Worm (Caenorhabditis elegans) whole organism, young adult: ENCODE measurements around the gene lpin-1.

ENCODE experiments used
- B0035.1 ChIP-seq: sonication (generic microtip); optimal IDR thresholded peaks from 2 replicates; lab custom pipeline; 2016; ENCODE audit warnings: missing genetic modification characterization, mild to moderate bottlenecking, missing compliant biosample characterization, missing genotype, missing genetic modification reagents
- C06A6.2 ChIP-seq: fragments of 200-800 bp; sonication (Bioruptor generic); conservative IDR thresholded peaks from 2 replicates; pipeline ENCODE4 v1.3.6; 2022; ENCODE audit warnings: missing genetic modification characterization, missing compliant biosample characterization
- D2030.7 ChIP-seq: fragments of 200-800 bp; sonication (Bioruptor generic); IDR thresholded peaks from 2 replicates; pipeline ENCODE4 v1.3.6; 2022; ENCODE audit warnings: missing genetic modification reagents, missing genetic modification characterization, missing compliant biosample characterization
- F23B12.7 ChIP-seq: sonication (generic microtip); optimal IDR thresholded peaks from 2 replicates; lab custom pipeline; 2017; ENCODE audit warnings: missing genetic modification characterization, mild to moderate bottlenecking, missing compliant biosample characterization, antibody characterized with exemption, moderate library complexity; ENCODE audit not compliant: insufficient read depth
- F52B5.7 ChIP-seq: sonication (generic microtip); optimal IDR thresholded peaks from 2 replicates; lab custom pipeline; 2016; ENCODE audit warnings: mild to moderate bottlenecking, missing genetic modification characterization, missing compliant biosample characterization
- K11D2.4 ChIP-seq: fragments of 200-800 bp; sonication (Bioruptor generic); IDR thresholded peaks from 2 replicates; pipeline ENCODE4 v1.3.6; 2022; ENCODE audit warnings: missing genetic modification reagents, missing genetic modification characterization, missing compliant biosample characterization
- Y53G8AR.9 ChIP-seq: fragments of 200-800 bp; sonication (Bioruptor generic); conservative IDR thresholded peaks from 2 replicates; pipeline ENCODE4 v1.3.6; 2022; ENCODE audit warnings: missing genetic modification reagents, missing genetic modification characterization, missing compliant biosample characterization
- Y56A3A.18 ChIP-seq: fragments of 200-800 bp; sonication (Bioruptor generic); IDR thresholded peaks from 2 replicates; pipeline ENCODE4 v1.3.6; 2022; ENCODE audit warnings: missing genetic modification reagents, missing genetic modification characterization, missing compliant biosample characterization
- ZK185.1 ChIP-seq: sonication (generic microtip); optimal IDR thresholded peaks from 2 replicates; lab custom pipeline; 2016; ENCODE audit warnings: mild to moderate bottlenecking, missing genetic modification characterization, missing compliant biosample characterization; ENCODE audit not compliant: poor library complexity, severe bottlenecking
- aptf-2 ChIP-seq: fragments of 200-800 bp; sonication (Bioruptor generic); conservative IDR thresholded peaks from 2 replicates; pipeline ENCODE4 v1.3.6; 2022; ENCODE audit warnings: missing genetic modification reagents, missing genetic modification characterization, missing compliant biosample characterization
- atf-7 ChIP-seq: sonication (generic microtip); optimal IDR thresholded peaks from 2 replicates; lab custom pipeline; 2017; ENCODE audit warnings: mild to moderate bottlenecking, missing genetic modification characterization, missing compliant biosample characterization
- athp-1 ChIP-seq: sonication (generic microtip); optimal IDR thresholded peaks from 2 replicates; lab custom pipeline; 2017; ENCODE audit warnings: mild to moderate bottlenecking, missing genetic modification characterization, missing compliant biosample characterization
- attf-3 ChIP-seq: fragments of 200-800 bp; sonication (Bioruptor generic); conservative IDR thresholded peaks from 2 replicates; pipeline ENCODE4 v1.3.6; 2022; ENCODE audit warnings: missing genetic modification reagents, missing genetic modification characterization, missing compliant biosample characterization
- cebp-2 ChIP-seq: fragments of 200-800 bp; sonication (Bioruptor generic); IDR thresholded peaks from 2 replicates; pipeline ENCODE4 v1.3.6; 2022; ENCODE audit warnings: missing genetic modification characterization, missing compliant biosample characterization
- ceh-100 ChIP-seq: fragments of 200-800 bp; sonication (Bioruptor generic); IDR thresholded peaks from 2 replicates; pipeline ENCODE4 v1.3.6; 2022; ENCODE audit warnings: missing genetic modification reagents, missing genetic modification characterization, missing compliant biosample characterization
- ceh-40 ChIP-seq: fragments of 200-800 bp; sonication (Bioruptor generic); IDR thresholded peaks from 2 replicates; pipeline ENCODE4 v1.3.6; 2022; ENCODE audit warnings: missing genetic modification characterization, missing compliant biosample characterization
- dox-1 ChIP-seq: fragments of 200-800 bp; sonication (Bioruptor generic); IDR thresholded peaks from 2 replicates; pipeline ENCODE4 v1.3.6; 2022; ENCODE audit warnings: missing genetic modification reagents, missing genetic modification characterization, missing compliant biosample characterization
- dpl-1 ChIP-seq: fragments of 150-350 bp; optimal IDR thresholded peaks from 2 replicates; lab custom pipeline; 2014; ENCODE audit warnings: missing biosample characterization, missing genetic modification reagents, missing genetic modification characterization
- efl-1 ChIP-seq: fragments of 150-350 bp; optimal IDR thresholded peaks from 2 replicates; lab custom pipeline; 2014; ENCODE audit warnings: missing biosample characterization, missing genetic modification reagents, missing genetic modification characterization
- egrh-3 ChIP-seq: fragments of 200-800 bp; sonication (Bioruptor generic); IDR thresholded peaks from 2 replicates; pipeline ENCODE4 v1.3.6; 2022; ENCODE audit warnings: missing genetic modification reagents, missing genetic modification characterization, missing compliant biosample characterization
- ets-4 ChIP-seq: fragments of 200-800 bp; sonication (Bioruptor generic); optimal IDR thresholded peaks from 2 replicates; lab custom pipeline; 2018; ENCODE audit warnings: mild to moderate bottlenecking, missing genetic modification characterization, missing compliant biosample characterization
- gei-17 ChIP-seq: fragments of 200-800 bp; sonication (Bioruptor generic); optimal IDR thresholded peaks from 2 replicates; lab custom pipeline; 2018; ENCODE audit warnings: mild to moderate bottlenecking, missing genetic modification characterization, missing compliant biosample characterization
- hmg-1.2 ChIP-seq: fragments of 200-800 bp; sonication (Bioruptor generic); IDR thresholded peaks from 2 replicates; pipeline ENCODE4 v1.3.6; 2022; ENCODE audit warnings: missing genetic modification reagents, missing genetic modification characterization, missing compliant biosample characterization
- let-526 ChIP-seq: fragments of 200-800 bp; sonication (Bioruptor generic); IDR thresholded peaks from 2 replicates; pipeline ENCODE4 v1.3.6; 2022; ENCODE audit warnings: missing genetic modification reagents, missing genetic modification characterization, missing compliant biosample characterization
- let-607 ChIP-seq, 2 experiments: fragments of 200-800 bp in 1 of 2; sonication (Bioruptor generic) in 1 of 2; sonication (generic microtip) in 1 of 2; optimal IDR thresholded peaks; 2 replicates each; lab custom pipeline; 2016 to 2018; ENCODE audit warnings: mild to moderate bottlenecking in 2 of 2, missing compliant biosample characterization in 2 of 2, missing genetic modification characterization in 2 of 2, moderate library complexity in 2 of 2, missing genotype in 1 of 2
- lin-40 ChIP-seq: sonication (generic microtip); optimal IDR thresholded peaks from 2 replicates; lab custom pipeline; 2016; ENCODE audit warnings: missing genetic modification characterization, mild to moderate bottlenecking, missing compliant biosample characterization, missing genotype, missing genetic modification reagents
- lsl-1 ChIP-seq: fragments of 200-800 bp; sonication (Bioruptor generic); optimal IDR thresholded peaks from 2 replicates; lab custom pipeline; 2018; ENCODE audit warnings: mild to moderate bottlenecking, missing genetic modification characterization, moderate library complexity, missing compliant biosample characterization
- madf-10 ChIP-seq: sonication (generic microtip); optimal IDR thresholded peaks from 2 replicates; lab custom pipeline; 2016; ENCODE audit warnings: mild to moderate bottlenecking, missing genetic modification characterization, missing compliant biosample characterization
- madf-3 ChIP-seq: fragments of 200-800 bp; sonication (Bioruptor generic); IDR thresholded peaks from 2 replicates; pipeline ENCODE4 v1.3.6; 2022; ENCODE audit warnings: missing genetic modification reagents, missing genetic modification characterization, missing compliant biosample characterization
- madf-6 ChIP-seq: fragments of 200-800 bp; sonication (Bioruptor generic); IDR thresholded peaks from 2 replicates; pipeline ENCODE4 v1.3.6; 2022; ENCODE audit warnings: missing genetic modification reagents, missing genetic modification characterization, missing compliant biosample characterization
- madf-8 ChIP-seq: fragments of 200-800 bp; sonication (Bioruptor generic); conservative IDR thresholded peaks from 2 replicates; pipeline ENCODE4 v1.3.6; 2022; ENCODE audit warnings: missing genetic modification reagents, missing genetic modification characterization, missing compliant biosample characterization
- mxl-1 ChIP-seq: sonication (generic microtip); optimal IDR thresholded peaks from 2 replicates; lab custom pipeline; 2016; ENCODE audit warnings: missing genetic modification characterization, missing compliant biosample characterization
- nfyb-1 ChIP-seq: fragments of 200-800 bp; sonication (Bioruptor generic); IDR thresholded peaks from 2 replicates; pipeline ENCODE4 v1.3.6; 2022; ENCODE audit warnings: missing genetic modification reagents, missing genetic modification characterization, missing compliant biosample characterization
- nhr-27 ChIP-seq: fragments of 200-800 bp; sonication (Bioruptor generic); optimal IDR thresholded peaks from 2 replicates; lab custom pipeline; 2018; ENCODE audit warnings: mild to moderate bottlenecking, missing genetic modification characterization, moderate library complexity, missing compliant biosample characterization
- rcor-1 ChIP-seq: fragments of 200-800 bp; sonication (Bioruptor generic); IDR thresholded peaks from 2 replicates; pipeline ENCODE4 v1.3.6; 2022; ENCODE audit warnings: missing genetic modification reagents, missing genetic modification characterization, missing compliant biosample characterization
- rec-8 ChIP-seq, 2 experiments: sonication (generic microtip); optimal IDR thresholded peaks; 2 replicates each; lab custom pipeline; 2016; ENCODE audit warnings: mild to moderate bottlenecking in 2 of 2, missing genetic modification characterization in 2 of 2, missing genetic modification reagents in 2 of 2, missing genotype in 2 of 2, missing biosample characterization in 1 of 2, missing compliant biosample characterization in 1 of 2, moderate library complexity in 1 of 2
- snpc-1.1 ChIP-seq: sonication (generic microtip); optimal IDR thresholded peaks from 2 replicates; lab custom pipeline; 2017; ENCODE audit warnings: missing genetic modification characterization, mild to moderate bottlenecking, missing compliant biosample characterization, antibody characterized with exemption, moderate library complexity, missing genotype, missing genetic modification reagents; ENCODE audit not compliant: insufficient read depth
- snpc-3.4 ChIP-seq: sonication (generic microtip); optimal IDR thresholded peaks from 2 replicates; lab custom pipeline; 2017; ENCODE audit warnings: missing genetic modification characterization, mild to moderate bottlenecking, missing compliant biosample characterization, antibody characterized with exemption, moderate library complexity, missing genotype, missing genetic modification reagents
- snpc-4 ChIP-seq, 5 experiments: fragments of 150-350 bp in 1 of 5; sonication (generic microtip) in 4 of 5; optimal IDR thresholded peaks; 2 replicates each; lab custom pipeline; 2014 to 2018; ENCODE audit warnings: missing genetic modification characterization in 5 of 5, missing biosample characterization in 3 of 5, antibody characterized with exemption in 2 of 5, mild to moderate bottlenecking in 2 of 5, missing compliant biosample characterization in 2 of 5, missing genotype in 2 of 5, moderate library complexity in 2 of 5, missing genetic modification reagents in 1 of 5
- somi-1 ChIP-seq: fragments of 200-800 bp; sonication (Bioruptor generic); optimal IDR thresholded peaks from 2 replicates; lab custom pipeline; 2018; ENCODE audit warnings: mild to moderate bottlenecking, missing genetic modification characterization, missing compliant biosample characterization
- tbp1 ChIP-seq: fragments of 200-800 bp; sonication (Bioruptor generic); optimal IDR thresholded peaks from 2 replicates; lab custom pipeline; 2018; ENCODE audit warnings: mild to moderate bottlenecking, missing genetic modification characterization, missing compliant biosample characterization
- tlf-1 ChIP-seq: fragments of 200-800 bp; sonication (Bioruptor generic); optimal IDR thresholded peaks from 2 replicates; lab custom pipeline; 2018; ENCODE audit warnings: mild to moderate bottlenecking, missing genetic modification characterization, missing compliant biosample characterization
- unc-130 ChIP-seq: sonication (generic microtip); optimal IDR thresholded peaks from 2 replicates; lab custom pipeline; 2016; ENCODE audit warnings: missing genetic modification reagents, missing genetic modification characterization, missing compliant biosample characterization
- unc-62 ChIP-seq: fragments of 150-350 bp; optimal IDR thresholded peaks from 2 replicates; lab custom pipeline; 2014; ENCODE audit warnings: missing biosample characterization, missing genetic modification reagents, missing genetic modification characterization
- xnd-1 ChIP-seq: sonication (generic microtip); optimal IDR thresholded peaks from 2 replicates; lab custom pipeline; 2016; ENCODE audit warnings: missing genotype, missing genetic modification reagents, missing genetic modification characterization, missing compliant biosample characterization
- ztf-26 ChIP-seq: sonication (generic microtip); optimal IDR thresholded peaks from 2 replicates; lab custom pipeline; 2017; ENCODE audit warnings: missing genetic modification characterization, missing compliant biosample characterization
- ztf-28 ChIP-seq: fragments of 200-800 bp; sonication (Bioruptor generic); IDR thresholded peaks from 2 replicates; pipeline ENCODE4 v1.3.6; 2022; ENCODE audit warnings: missing genetic modification reagents, missing genetic modification characterization, missing compliant biosample characterization

lpin-1 gene

DNA sequence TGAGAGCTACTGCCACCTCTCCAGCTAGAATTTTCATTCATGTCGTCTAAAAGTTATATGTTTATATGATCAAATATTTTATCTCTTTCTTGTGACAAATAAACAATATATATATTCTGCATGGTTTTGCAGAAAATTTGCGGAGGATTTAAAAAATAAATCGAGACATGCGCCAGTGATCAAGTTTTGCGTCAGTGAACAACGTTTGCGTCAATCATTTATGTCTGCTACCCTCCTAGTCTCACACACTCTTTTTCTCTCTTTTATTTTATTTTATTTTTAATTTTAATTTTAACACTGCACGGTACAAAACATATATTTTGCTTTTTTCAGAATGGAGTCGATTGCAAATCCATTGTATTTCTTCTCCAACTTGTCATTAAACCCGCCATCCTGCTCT is 24.6 kb upstream of the lpin-1 start, which contains the start of the genes tag-65 and ccz-1 (continued):
- TF ChIP-seq gei-17 (GFP tag; lab: Kevin White, UChicago) (peak; percentile 59), ets-4 (no peak), rec-8 (tag; optimal IDR thresholded peaks at IDR 0.05; lab: Kevin White, UChicago) (peak in 1 of 2 experiments; percentile 3), C06A6.2 (GFP tag; lab: Robert Waterston, UW) (0 out of 2 replicates have a peak, but pooled peaks have one; percentile 33), madf-3 (GFP tag; lab: Robert Waterston, UW) (0 out of 2 replicates have a peak, but pooled peaks have one; percentile 60), athp-1 (peak; percentile 28), let-526 (GFP tag; lab: Robert Waterston, UW) (no peak), dox-1 (GFP tag; lab: Robert Waterston, UW) (peak; percentile 77), dpl-1 (GFP tag; lab: Kevin White, UChicago) (peak; percentile 60), ztf-26 (tag; lab: Kevin White, UChicago) (peak; percentile 30), nhr-27 (tag; lab: Kevin White, UChicago) (no peak), ZK185.1 (peak; percentile 79), let-607 (tag; optimal IDR thresholded peaks at IDR 0.05; lab: Kevin White, UChicago) (peak in 1 of 2 experiments; percentile 59), attf-3 (GFP tag; lab: Robert Waterston, UW) (peak; percentile 57; the same call in 1 of the 2 replicates), tlf-1 (peak; percentile 77), aptf-2 (GFP tag; lab: Robert Waterston, UW) (no peak), B0035.1 (tag; lab: Kevin White, UChicago) (no peak), xnd-1 (tag; lab: Kevin White, UChicago) (peak; percentile 68), lsl-1 (GFP tag; lab: Kevin White, UChicago) (peak; percentile 75), madf-8 (GFP tag; lab: Robert Waterston, UW) (peak; percentile 68), egrh-3 (GFP tag; lab: Robert Waterston, UW) (no peak), snpc-3.4 (tag; lab: Kevin White, UChicago) (peak; percentile 55), unc-130 (GFP tag; lab: Kevin White, UChicago) (peak; percentile 44), atf-7 (tag; lab: Kevin White, UChicago) (peak; percentile 30), madf-10 (tag; lab: Kevin White, UChicago) (peak; percentile 43), Y53G8AR.9 (GFP tag; lab: Robert Waterston, UW) (peak; percentile 87), nfyb-1 (peak; percentile 78), ceh-40 (GFP tag; lab: Robert Waterston, UW) (no peak), tbp1 (peak; percentile 64), hmg-1.2 (GFP tag; lab: Robert Waterston, UW) (peak; percentile 98), D2030.7 (GFP tag; lab: Robert Waterston, UW) (peak; percentile 46; the same call in 1 of the 2 replicates), mxl-1 (no peak), cebp-2 (GFP tag; lab: Robert Waterston, UW) (no peak), F52B5.7 (tag; lab: Kevin White, UChicago) (no peak), lin-40 (peak; percentile 85), somi-1 (GFP tag; lab: Kevin White, UChicago) (peak; percentile 29), F23B12.7 (tag; lab: Kevin White, UChicago) (peak; percentile 61), snpc-4 (GFP tag; optimal IDR thresholded peaks at IDR 0.05; lab: Kevin White, UChicago) (peak; percentile 44), snpc-4 (tag; optimal IDR thresholded peaks at IDR 0.05; lab: Kevin White, UChicago) (peak; percentile 50 to 82 (median 74)), K11D2.4 (GFP tag; lab: Robert Waterston, UW) (peak; percentile 68; the same call in 1 of the 2 replicates), Y56A3A.18 (GFP tag; lab: Robert Waterston, UW) (peak; percentile 62; the same call in 1 of the 2 replicates), madf-6 (GFP tag; lab: Robert Waterston, UW) (peak; percentile 85), rcor-1 (GFP tag; lab: Robert Waterston, UW) (peak; percentile 89), efl-1 (GFP tag; lab: Kevin White, UChicago) (peak; percentile 53), unc-62 (GFP tag; lab: Kevin White, UChicago) (no peak), ztf-28 (no peak), ceh-100 (GFP tag; lab: Robert Waterston, UW) (peak; percentile 79), snpc-1.1 (peak; percentile 23)
